Fruit fly (Drosophila melanogaster): Measurements from ENCODE around the gene CG13917.

DNA sequence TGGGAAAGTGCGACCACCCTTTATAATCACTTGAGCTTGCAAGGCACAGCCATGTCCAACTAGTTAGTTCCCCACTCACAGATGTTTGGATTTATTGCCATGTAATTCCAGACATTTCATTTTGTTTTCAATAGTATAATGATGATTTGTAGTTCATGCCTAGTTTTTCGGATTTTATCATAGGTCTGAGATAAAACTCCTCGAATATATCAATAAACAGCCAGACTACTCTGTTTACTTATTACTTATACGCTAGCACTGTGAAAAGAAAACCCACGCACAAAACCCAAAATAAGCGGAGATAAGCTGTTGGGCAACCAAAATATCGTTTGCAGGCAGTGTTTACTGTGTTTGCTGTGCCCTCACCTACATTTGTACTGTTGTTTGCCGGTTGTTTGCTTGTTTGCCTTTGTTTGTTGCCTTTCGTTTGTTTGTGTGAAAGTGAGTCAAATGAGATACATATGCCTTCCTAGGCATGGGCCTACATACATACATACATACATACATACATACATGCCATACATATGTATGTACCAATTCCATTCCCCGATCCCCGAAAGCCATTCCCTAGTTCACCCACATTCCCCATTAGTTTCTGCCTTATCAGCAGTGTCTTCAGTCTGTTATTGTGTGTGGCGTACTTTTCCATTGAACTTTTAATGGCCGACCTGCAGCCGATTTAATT is 2.8 kb downstream of the CG13917 start:
- no peak for TF ChIP-seq CG8478 (optimal IDR thresholded peaks at IDR 0.05)
- no peak for TF ChIP-seq CTCF (optimal IDR thresholded peaks at IDR 0.05)
